Worm (Caenorhabditis elegans): ENCODE data around the gene Y24F12A.1.

Gene Y24F12A.1

DNA sequence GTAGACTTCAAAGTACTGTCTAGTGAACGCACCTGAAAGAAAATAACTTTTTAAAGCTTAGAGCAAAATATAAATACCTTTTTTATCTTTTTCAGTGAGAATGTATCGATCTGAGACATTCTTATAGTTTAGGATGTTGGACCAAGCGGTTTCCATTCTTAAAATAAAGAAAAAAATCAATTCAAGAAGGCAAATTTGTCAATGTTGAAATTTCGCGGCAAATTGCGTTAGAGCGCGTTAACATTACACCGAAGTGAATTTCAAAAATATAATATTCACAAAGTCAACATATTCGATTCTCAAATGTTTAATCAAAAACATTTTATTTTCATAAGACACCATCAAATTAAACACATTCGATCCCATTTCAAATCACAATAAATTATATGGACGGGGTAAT, 43.4 kb upstream of the Y24F12A.1 start, which contains the start of gene F12F6.7:
Gene F12F6.7, minus strand, starts transcription at position 157 of the 400 bp plus-strand sequence.
- peak; percentile 83 for TF ChIP-seq aly-2 (tag; optimal IDR thresholded peaks at IDR 0.05)
- TF ChIP-seq nhr-85 (tag) = peak; percentile 20
- peak in 2 of 3 experiments; percentile 53 to 74 for TF ChIP-seq dpl-1 (GFP tag; optimal IDR thresholded peaks at IDR 0.05)
- TF ChIP-seq swsn-7 (tag; optimal IDR thresholded peaks at IDR 0.05) = no peak
- TF ChIP-seq ets-5 (GFP tag; IDR thresholded peaks at IDR 0.05) = no peak
- peak; percentile 40 to 67 for TF ChIP-seq efl-1 (optimal IDR thresholded peaks at IDR 0.05)
- peak; percentile 55 to 91 for TF ChIP-seq efl-1 (GFP tag; optimal IDR thresholded peaks at IDR 0.05 in 1 of 2)
- peak in 1 of 2 experiments; percentile 63 for TF ChIP-seq lin-35 (GFP tag; optimal IDR thresholded peaks at IDR 0.05)

DNA sequence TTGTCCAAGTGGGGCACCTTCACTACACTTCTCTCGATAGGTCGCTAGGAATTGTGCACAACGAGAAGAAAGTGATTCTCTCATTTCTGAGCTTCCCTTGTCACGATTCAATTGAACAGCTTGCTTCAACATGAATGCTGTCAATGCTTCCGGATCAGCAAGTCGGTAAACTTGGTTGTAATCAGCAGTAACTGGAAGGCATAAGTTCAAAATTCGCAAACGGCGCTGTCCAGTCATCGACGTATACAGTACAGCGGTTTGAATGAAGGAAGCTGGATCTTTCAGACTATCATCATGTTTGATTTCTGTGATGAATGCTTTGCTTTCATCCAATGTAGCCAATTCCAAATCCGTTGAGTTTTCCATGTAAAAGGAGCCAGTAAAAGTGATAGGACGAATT, 42.0 kb upstream of the Y24F12A.1 start:
- TF ChIP-seq ztf-4 (tag; optimal IDR thresholded peaks at IDR 0.05) = no peak
- no peak for TF ChIP-seq sptf-1 (tag; optimal IDR thresholded peaks at IDR 0.05)
- TF ChIP-seq isw-1 (GFP tag; IDR thresholded peaks at IDR 0.05) = no peak
- no peak for TF ChIP-seq hpl-2 (GFP tag; optimal IDR thresholded peaks at IDR 0.05)
- TF ChIP-seq lin-13 (GFP tag; optimal IDR thresholded peaks at IDR 0.05) = no peak
- TF ChIP-seq C04F5.9 (tag; optimal IDR thresholded peaks at IDR 0.05) = no peak
- TF ChIP-seq efl-3 (GFP tag; optimal IDR thresholded peaks at IDR 0.05) = no peak
- TF ChIP-seq lin-14 (GFP tag; optimal IDR thresholded peaks at IDR 0.05) = no peak
- TF ChIP-seq pqm-1 (tag; optimal IDR thresholded peaks at IDR 0.05) = no peak

DNA sequence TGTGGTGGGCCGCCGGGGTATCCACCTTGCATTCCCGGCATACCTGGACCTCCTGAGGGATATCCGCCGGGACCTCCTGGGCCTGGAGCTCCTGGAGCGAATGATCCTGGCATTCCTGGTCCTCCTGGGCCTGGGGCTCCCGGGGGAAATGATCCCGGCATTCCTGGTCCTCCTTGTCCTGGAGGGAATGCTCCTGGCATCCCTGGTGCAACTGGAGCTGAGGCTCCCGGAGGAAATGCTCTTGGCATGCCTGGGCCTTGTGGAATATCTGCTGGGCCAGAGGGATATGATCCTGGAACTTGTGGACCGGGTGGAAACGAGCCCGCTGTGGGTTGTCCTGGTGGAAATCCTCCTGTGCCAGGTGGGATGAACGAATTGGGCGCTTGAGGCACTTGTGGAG, 40.0 kb upstream of the Y24F12A.1 start:
- TF ChIP-seq unc-86 (tag; optimal IDR thresholded peaks at IDR 0.05) (no peak), nhr-85 (tag) (no peak), sptf-1 (tag; optimal IDR thresholded peaks at IDR 0.05) (no peak), ets-5 (GFP tag; IDR thresholded peaks at IDR 0.05) (no peak), ama-1 (optimal IDR thresholded peaks at IDR 0.05) (no peak), efl-1 (optimal IDR thresholded peaks at IDR 0.05) (no peak), efl-1 (GFP tag; optimal IDR thresholded peaks at IDR 0.05 in 1 of 2) (peak in 1 of 2 experiments; percentile 78), nhr-71 (tag; optimal IDR thresholded peaks at IDR 0.05) (no peak), ceh-8 (GFP tag; optimal IDR thresholded peaks at IDR 0.05) (peak; percentile 41), hpl-2 (GFP tag; optimal IDR thresholded peaks at IDR 0.05) (no peak), vab-15 (tag; optimal IDR thresholded peaks at IDR 0.05) (no peak), ces-1 (GFP tag; optimal IDR thresholded peaks at IDR 0.05) (no peak), C34B4.2 (tag; optimal IDR thresholded peaks at IDR 0.05) (no peak), nhr-90 (tag; optimal IDR thresholded peaks at IDR 0.05; ENCODE audit: poor library complexity) (no peak), lin-39 (tag; optimal IDR thresholded peaks at IDR 0.05) (no peak), alr-1 (tag; optimal IDR thresholded peaks at IDR 0.05; ENCODE audit: borderline replicate concordance) (peak; percentile 19), nhr-47 (tag; optimal IDR thresholded peaks at IDR 0.05) (no peak), egl-13 (tag; optimal IDR thresholded peaks at IDR 0.05) (no peak)

DNA sequence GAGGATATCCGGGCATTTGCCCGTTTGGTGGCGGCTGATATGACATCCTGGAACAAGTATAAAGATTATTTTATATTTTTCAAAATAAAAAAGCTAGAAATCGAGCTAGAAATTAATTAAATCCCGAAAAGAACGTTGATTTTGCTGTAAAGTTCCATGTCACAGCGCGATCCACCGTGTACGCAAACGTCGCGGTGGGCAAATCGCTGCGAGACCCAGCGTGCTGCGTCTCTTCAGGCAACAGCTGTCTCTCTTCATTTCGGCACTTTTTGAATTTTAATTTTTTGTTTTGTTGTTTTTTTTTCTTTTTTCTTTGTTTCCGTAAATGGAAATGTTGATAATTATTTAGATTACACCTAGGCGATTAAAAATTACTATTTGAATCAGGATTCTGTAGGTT, 38.9 kb upstream of the Y24F12A.1 start, which contains the start of gene sec-24.1:
Gene sec-24.1, minus strand, starts transcription at position 49 of the 400 bp plus-strand sequence.
- TF ChIP-seq lir-3 (tag; optimal IDR thresholded peaks at IDR 0.05; ENCODE audit: poor library complexity) (peak; percentile 79), irx-1 (tag; optimal IDR thresholded peaks at IDR 0.05) (peak; percentile 79), ceh-88 (GFP tag; IDR thresholded peaks at IDR 0.05) (peak; percentile 42; the same call in 1 of the 2 replicates), grh-1 (GFP tag; IDR thresholded peaks at IDR 0.05) (peak; percentile 87), lin-35 (GFP tag; optimal IDR thresholded peaks at IDR 0.05) (peak; percentile 92 to 97), alr-1 (tag; optimal IDR thresholded peaks at IDR 0.05; ENCODE audit: borderline replicate concordance) (no peak), C34B4.2 (tag; optimal IDR thresholded peaks at IDR 0.05) (peak; percentile 28), sptf-1 (tag; optimal IDR thresholded peaks at IDR 0.05) (no peak), snpc-4 (tag; optimal IDR thresholded peaks at IDR 0.05) (peak; percentile 62), egl-27 (tag; optimal IDR thresholded peaks at IDR 0.05) (no peak), ets-5 (GFP tag; IDR thresholded peaks at IDR 0.05) (no peak), snu-23 (GFP tag; optimal IDR thresholded peaks at IDR 0.05) (peak; percentile 97), nhr-84 (tag; optimal IDR thresholded peaks at IDR 0.05) (no peak), fkh-8 (tag; optimal IDR thresholded peaks at IDR 0.05) (peak; percentile 72), unc-62 (GFP tag; optimal IDR thresholded peaks at IDR 0.05) (no peak), lin-39 (tag; optimal IDR thresholded peaks at IDR 0.05) (peak; percentile 89), mef-2 (tag; optimal IDR thresholded peaks at IDR 0.05) (peak; percentile 49), elt-3 (tag; optimal IDR thresholded peaks at IDR 0.05) (peak in 2 of 6 experiments; percentile 62 to 97), pqm-1 (tag; optimal IDR thresholded peaks at IDR 0.05) (no peak), hlh-4 (tag; optimal IDR thresholded peaks at IDR 0.05) (no peak), lin-13 (GFP tag; optimal IDR thresholded peaks at IDR 0.05) (peak; percentile 75), nhr-90 (tag; optimal IDR thresholded peaks at IDR 0.05; ENCODE audit: poor library complexity) (peak; percentile 92), zag-1 (tag; optimal IDR thresholded peaks at IDR 0.05) (no peak), aly-2 (tag; optimal IDR thresholded peaks at IDR 0.05) (peak; percentile 73), skn-1 (tag; optimal IDR thresholded peaks at IDR 0.05) (peak; percentile 88), tlp-1 (tag; optimal IDR thresholded peaks at IDR 0.05) (no peak), mep-1 (tag; optimal IDR thresholded peaks at IDR 0.05) (peak; percentile 87), blmp-1 (tag; optimal IDR thresholded peaks at IDR 0.05) (peak; percentile 28)
